Fruit fly (Drosophila melanogaster): ENCODE data around the gene CG44005.

CG44005 gene

DNA sequence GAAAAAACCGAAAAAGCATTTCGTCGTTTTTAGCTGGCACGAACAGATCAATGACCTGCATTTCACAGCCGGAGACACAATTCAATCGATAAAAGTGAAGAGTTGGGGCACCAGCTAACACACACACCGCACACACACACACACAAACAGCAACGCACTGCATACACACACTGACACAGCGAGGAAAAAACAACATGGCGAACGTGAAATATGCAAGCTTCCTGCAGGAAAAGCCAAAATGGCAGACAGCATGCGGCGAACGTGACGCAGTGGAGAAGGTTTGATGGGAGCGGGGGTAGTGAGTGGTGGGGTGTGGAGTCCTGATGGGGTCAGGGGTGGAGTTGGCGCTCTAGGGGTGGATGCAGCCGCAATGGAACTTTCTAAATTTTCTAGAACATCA, 12.1 kb upstream of the CG44005 start:
- TF ChIP-seq CG8478 (optimal IDR thresholded peaks at IDR 0.05) (no peak), CTCF (optimal IDR thresholded peaks at IDR 0.05) (no peak)

DNA sequence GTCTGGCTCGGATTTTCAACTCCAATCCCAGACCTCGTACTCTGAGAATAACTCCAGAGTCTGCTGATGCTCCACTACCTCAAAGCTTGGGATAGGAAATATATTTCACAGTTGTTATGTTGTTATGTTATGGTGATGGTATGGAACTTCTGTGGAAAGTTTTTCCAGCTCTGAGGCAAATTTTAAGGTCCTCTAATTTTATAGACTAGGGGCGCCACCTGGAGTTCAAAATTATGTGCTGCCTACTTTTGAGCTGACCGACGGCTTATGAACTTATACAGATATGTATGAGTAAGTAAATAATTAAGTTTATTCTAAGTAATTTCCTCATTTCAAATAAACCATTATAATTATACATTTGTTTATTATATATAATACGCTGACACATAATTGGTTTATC, 11.5 kb upstream of the CG44005 start:
- peak; percentile 69 to 86 for TF ChIP-seq CTCF (optimal IDR thresholded peaks at IDR 0.05)
- TF ChIP-seq CG8478 (optimal IDR thresholded peaks at IDR 0.05) = no peak

DNA sequence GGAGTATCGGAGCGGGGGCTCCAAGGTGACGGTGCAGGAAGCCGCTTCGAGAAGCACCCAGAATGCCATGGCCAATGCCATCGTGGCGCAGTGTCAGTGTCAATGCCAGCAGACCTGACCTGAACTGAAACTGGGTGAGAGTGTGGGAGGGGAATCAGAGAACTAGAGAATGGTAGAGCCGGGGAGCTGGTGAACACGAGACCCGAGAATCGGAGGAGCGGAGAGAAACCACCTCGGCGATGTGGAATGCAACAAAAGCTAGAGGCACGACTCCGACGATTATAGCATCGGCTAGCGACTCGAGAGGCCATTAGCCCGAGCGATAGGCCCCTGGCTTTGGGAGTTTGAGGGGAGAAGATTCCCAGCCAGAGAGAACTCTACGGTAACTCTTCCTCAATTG, 10.0 kb upstream of the CG44005 start:
- TF ChIP-seq CG8478 (optimal IDR thresholded peaks at IDR 0.05) = no peak
- no peak for TF ChIP-seq CTCF (optimal IDR thresholded peaks at IDR 0.05)

DNA sequence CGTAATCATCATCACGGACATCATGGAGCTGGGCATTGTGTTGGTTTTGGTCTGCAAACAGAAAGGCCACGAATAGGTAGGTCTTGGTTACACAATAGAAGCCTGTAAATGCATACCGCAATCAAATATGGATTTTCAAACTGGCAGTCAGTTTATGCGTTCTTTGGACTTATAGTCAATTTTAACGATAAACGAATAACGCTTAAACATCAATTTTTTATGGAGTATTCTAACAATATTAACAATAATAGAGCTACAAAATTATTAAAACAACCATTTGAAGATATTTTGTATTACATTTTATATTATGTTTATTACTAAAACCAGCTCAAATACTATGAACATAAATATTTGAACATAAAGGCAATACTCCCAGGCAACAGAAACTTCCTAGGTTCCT, 9.6 kb upstream of the CG44005 start:
- TF ChIP-seq CG8478 (optimal IDR thresholded peaks at IDR 0.05) = no peak

- no peak for TF ChIP-seq CG8478 (optimal IDR thresholded peaks at IDR 0.05)
- TF ChIP-seq CTCF (optimal IDR thresholded peaks at IDR 0.05) = no peak
Measured at dm6 chr3L:18079610-18080497, 7.9 kb upstream of the CG44005 start.

DNA sequence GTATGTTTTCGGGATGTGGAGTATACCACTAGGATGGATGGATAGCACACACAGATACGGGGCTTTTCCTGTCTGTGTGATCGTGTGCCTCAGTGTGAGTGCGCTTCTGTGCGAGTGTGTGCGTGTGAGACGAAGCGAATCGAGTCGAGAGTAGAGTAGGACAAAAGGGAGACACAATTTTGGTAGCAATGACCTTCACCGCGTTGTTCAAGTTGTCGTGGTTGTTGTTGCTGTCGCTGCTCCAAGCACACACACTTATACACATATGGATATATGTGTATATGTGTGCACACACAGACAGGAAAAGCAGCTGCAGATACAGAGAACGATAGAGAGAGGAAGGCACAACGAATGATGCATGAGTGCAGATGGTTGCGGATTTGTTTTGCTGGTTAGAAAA, 7.2 kb upstream of the CG44005 start:
- no peak for TF ChIP-seq CTCF (optimal IDR thresholded peaks at IDR 0.05)
- no peak for TF ChIP-seq CG8478 (optimal IDR thresholded peaks at IDR 0.05)

DNA sequence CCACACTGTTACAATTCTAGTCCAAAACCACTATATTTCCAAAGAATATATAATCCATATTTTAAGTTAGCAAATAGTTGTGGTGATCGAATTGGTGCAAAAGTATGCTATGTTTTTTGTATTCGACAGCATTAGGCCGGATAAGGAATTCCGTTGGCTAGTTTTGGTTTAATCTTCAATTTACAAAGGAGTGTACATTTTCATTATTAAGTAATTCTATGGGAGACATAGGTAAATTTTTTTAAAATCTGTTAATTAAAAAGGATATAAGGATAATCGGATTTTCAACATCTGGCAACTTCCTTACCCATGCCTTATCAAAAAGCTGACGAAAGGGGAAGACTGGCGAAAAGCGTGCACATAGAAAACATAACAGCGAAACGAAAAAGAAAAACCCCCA, 6.7 kb upstream of the CG44005 start:
- TF ChIP-seq CTCF (optimal IDR thresholded peaks at IDR 0.05) = no peak
- TF ChIP-seq CG8478 (optimal IDR thresholded peaks at IDR 0.05) = no peak

DNA sequence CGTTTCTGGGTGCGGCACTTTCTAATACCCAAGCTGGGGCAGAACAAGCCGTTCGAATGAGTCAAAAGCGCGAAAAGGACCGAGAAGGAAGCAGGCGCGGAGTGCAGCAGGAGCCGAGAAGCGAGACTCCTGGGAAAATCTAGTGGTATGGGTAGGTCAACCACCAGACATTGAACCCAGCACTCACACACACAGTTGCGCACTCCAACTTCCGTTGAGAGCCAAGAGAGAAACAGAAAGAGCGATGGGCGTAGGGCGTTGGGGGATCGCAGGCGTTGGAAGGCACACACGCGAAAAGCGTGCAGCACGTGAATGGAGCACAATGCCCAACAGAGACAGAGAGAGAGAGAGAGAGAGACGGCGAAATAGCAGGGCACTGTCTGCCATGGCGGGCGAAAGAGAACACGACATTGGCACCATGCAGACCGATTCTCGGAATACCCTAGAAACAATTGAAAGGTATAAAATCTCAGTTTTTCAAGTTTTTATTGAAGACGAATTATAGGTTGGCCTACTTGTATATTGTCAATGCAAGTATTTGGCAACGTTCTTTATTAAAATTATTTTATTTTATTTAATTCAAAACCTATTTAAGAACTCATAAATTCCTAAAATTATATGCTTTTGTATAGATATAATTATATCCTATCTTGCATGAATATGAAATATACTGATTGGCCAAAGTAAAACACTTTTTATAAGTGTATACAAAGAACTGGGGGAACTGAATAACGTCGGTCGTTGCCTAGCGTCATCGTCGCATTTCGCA, 5.9 kb upstream of the CG44005 start:
- no peak for TF ChIP-seq CTCF (optimal IDR thresholded peaks at IDR 0.05)

dm6 chr3L:18076649-18077048, 4.7 kb upstream of the CG44005 start:
- TF ChIP-seq CTCF (optimal IDR thresholded peaks at IDR 0.05) = no peak
- no peak for TF ChIP-seq CG8478 (optimal IDR thresholded peaks at IDR 0.05)

- TF ChIP-seq CG8478 (optimal IDR thresholded peaks at IDR 0.05) (no peak), CTCF (optimal IDR thresholded peaks at IDR 0.05) (no peak)
Measured at dm6 chr3L:18075853-18076252, 3.9 kb upstream of the CG44005 start.

- TF ChIP-seq CG8478 (optimal IDR thresholded peaks at IDR 0.05) (no peak), CTCF (optimal IDR thresholded peaks at IDR 0.05) (no peak)
Measured at dm6 chr3L:18074988-18075387, 3.1 kb upstream of the CG44005 start.

DNA sequence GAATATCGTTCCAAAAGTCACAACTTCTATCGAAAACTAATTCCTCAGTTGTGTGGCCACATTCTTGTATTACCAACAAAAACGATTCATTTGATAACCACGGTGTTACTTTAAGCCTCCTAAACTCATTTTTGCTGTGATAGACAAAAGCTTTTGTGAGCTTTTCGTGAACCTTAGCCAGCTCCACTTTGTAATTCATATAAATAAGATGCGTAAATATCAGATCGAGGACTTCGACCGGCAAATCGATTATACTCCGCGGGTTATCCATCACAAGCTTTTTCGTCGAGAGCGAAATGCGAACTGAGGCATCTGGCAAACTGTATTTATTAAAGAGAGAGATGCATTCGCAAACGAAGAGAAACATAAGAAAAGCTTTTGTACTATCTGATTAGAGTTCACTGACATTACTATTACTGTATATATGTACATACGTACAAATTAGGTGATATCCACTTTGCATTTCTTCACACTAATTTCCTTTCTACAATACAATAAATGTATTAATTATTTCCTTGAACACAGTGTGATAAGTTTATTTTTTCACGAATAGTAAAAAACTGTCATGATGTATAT, 1.7 kb upstream of the CG44005 start, which contains the start of gene CG44004:
TSS of gene CG44004 (minus strand) at position 305 of the 576 bp plus-strand sequence.
- TF ChIP-seq CG8478 (optimal IDR thresholded peaks at IDR 0.05) (no peak), CTCF (optimal IDR thresholded peaks at IDR 0.05) (no peak)

dm6 chr3L:18070050-18070449, 1.9 kb downstream of the CG44005 start, which contains the start of gene CG44006:
TSS of gene CG44006 (minus strand) at chr3L:18070150.
- no peak for TF ChIP-seq CTCF (optimal IDR thresholded peaks at IDR 0.05)
- TF ChIP-seq CG8478 (optimal IDR thresholded peaks at IDR 0.05) = no peak

- no peak for TF ChIP-seq CG8478 (optimal IDR thresholded peaks at IDR 0.05)
- TF ChIP-seq CTCF (optimal IDR thresholded peaks at IDR 0.05) = no peak
Measured at dm6 chr3L:18064632-18065482, 7.1 kb downstream of the CG44005 start, which contains the start of gene Eip75B. TSS of gene Eip75B (minus strand) at chr3L:18064696.
